Worm (Caenorhabditis elegans): ENCODE measurements around the gene F41G4.7.

ce11 chrX:16884075-16884474 lies 47.9 kb upstream of the F41G4.7 start:
- no peak for TF ChIP-seq drap-1 (GFP tag; optimal IDR thresholded peaks at IDR 0.05)
- TF ChIP-seq lin-32 (GFP tag; optimal IDR thresholded peaks at IDR 0.05), result no peak
- no peak for TF ChIP-seq nhr-237 (tag; optimal IDR thresholded peaks at IDR 0.05)
- no peak for TF ChIP-seq sem-2 (GFP tag; optimal IDR thresholded peaks at IDR 0.05)
- no peak for TF ChIP-seq mep-1 (tag; optimal IDR thresholded peaks at IDR 0.05)
- TF ChIP-seq lsy-2 (tag; optimal IDR thresholded peaks at IDR 0.05), result no peak
- no peak for TF ChIP-seq pha-4 (tag; optimal IDR thresholded peaks at IDR 0.05)
- no peak for TF ChIP-seq elt-3 (tag; optimal IDR thresholded peaks at IDR 0.05)
- no peak for TF ChIP-seq nhr-28 (tag; optimal IDR thresholded peaks at IDR 0.05)
- TF ChIP-seq unc-39 (tag; optimal IDR thresholded peaks at IDR 0.05), result no peak
- no peak for TF ChIP-seq unc-62 (GFP tag; optimal IDR thresholded peaks at IDR 0.05)

Measured in whole organism, mixed stage, embryonic.